Fruit fly (Drosophila melanogaster) whole organism, prepupa: ENCODE results near the gene Eip75B.

Source experiments
- Blimp-1 ChIP-seq: fragments of 200-800 bp; sonication (Bioruptor generic); optimal IDR thresholded peaks from 3 replicates; lab custom pipeline; 2017; ENCODE audit warnings: missing biosample characterization, missing genetic modification characterization, mild to moderate bottlenecking, moderate library complexity, missing genetic modification reagents
- CG10669 ChIP-seq: fragments of 200-800 bp; sonication (Bioruptor generic); optimal IDR thresholded peaks from 3 replicates; lab custom pipeline; 2018; ENCODE audit warnings: missing biosample characterization, mild to moderate bottlenecking, missing genetic modification characterization, moderate library complexity
- CG11294 ChIP-seq: fragments of 200-800 bp; sonication (Bioruptor generic); IDR thresholded peaks from 2 replicates; pipeline ENCODE4 v1.3.6; 2022; ENCODE audit warnings: missing biosample characterization, missing genetic modification characterization
- CG11762 ChIP-seq: fragments of 200-800 bp; sonication (Bioruptor generic); optimal IDR thresholded peaks from 3 replicates; lab custom pipeline; 2016; ENCODE audit warnings: missing biosample characterization, missing genetic modification characterization; ENCODE audit not compliant: insufficient read depth
- CG11902 ChIP-seq: fragments of 200-800 bp; sonication (Bioruptor generic); optimal IDR thresholded peaks from 3 replicates; lab custom pipeline; 2016; ENCODE audit warnings: missing biosample characterization, missing genetic modification characterization
- CG15336 ChIP-seq: fragments of 200-800 bp; sonication (Bioruptor generic); IDR thresholded peaks from 2 replicates; pipeline ENCODE4 v1.3.6; 2022; ENCODE audit warnings: missing biosample characterization, missing genetic modification characterization
- CG1621 ChIP-seq: fragments of 200-800 bp; sonication (Bioruptor generic); optimal IDR thresholded peaks from 3 replicates; lab custom pipeline; 2018; ENCODE audit warnings: missing biosample characterization, mild to moderate bottlenecking, missing genetic modification characterization
- CG16779 ChIP-seq: fragments of 200-800 bp; sonication (Bioruptor generic); optimal IDR thresholded peaks from 3 replicates; lab custom pipeline; 2017; ENCODE audit warnings: missing biosample characterization, mild to moderate bottlenecking, missing genetic modification characterization
- CG32006 ChIP-seq: fragments of 200-800 bp; sonication (Bioruptor generic); optimal IDR thresholded peaks from 3 replicates; lab custom pipeline; 2017; ENCODE audit warnings: missing biosample characterization, mild to moderate bottlenecking, missing genetic modification characterization
- CG34406 ChIP-seq: fragments of 200-800 bp; sonication (Bioruptor generic); optimal IDR thresholded peaks from 3 replicates; lab custom pipeline; 2016; ENCODE audit warnings: missing biosample characterization, missing genetic modification characterization
- CG3919 ChIP-seq: fragments of 200-800 bp; sonication (Bioruptor generic); optimal IDR thresholded peaks from 3 replicates; lab custom pipeline; 2016; ENCODE audit warnings: missing biosample characterization, missing genetic modification characterization
- CG4318 ChIP-seq: fragments of 200-800 bp; sonication (Bioruptor generic); optimal IDR thresholded peaks from 3 replicates; lab custom pipeline; 2017; ENCODE audit warnings: missing biosample characterization, mild to moderate bottlenecking, missing genetic modification characterization
- CG6163 ChIP-seq: fragments of 200-800 bp; sonication (Bioruptor generic); IDR thresholded peaks from 3 replicates; pipeline ENCODE4 v1.3.6; 2022; ENCODE audit warnings: missing biosample characterization, missing genetic modification characterization
- CG6276 ChIP-seq: fragments of 200-800 bp; sonication (Bioruptor generic); optimal IDR thresholded peaks from 2 replicates; lab custom pipeline; 2017; ENCODE audit warnings: missing biosample characterization, mild to moderate bottlenecking, missing genetic modification characterization
- CG6808 ChIP-seq: fragments of 200-800 bp; sonication (Bioruptor generic); optimal IDR thresholded peaks from 3 replicates; lab custom pipeline; 2017; ENCODE audit warnings: missing biosample characterization, missing genetic modification characterization, mild to moderate bottlenecking, moderate library complexity, missing genetic modification reagents
- CG7368 ChIP-seq: fragments of 200-800 bp; sonication (Bioruptor generic); optimal IDR thresholded peaks from 3 replicates; lab custom pipeline; 2016; ENCODE audit warnings: missing biosample characterization, missing genetic modification characterization
- CG8119 ChIP-seq: fragments of 200-800 bp; sonication (Bioruptor generic); IDR thresholded peaks from 3 replicates; pipeline ENCODE4 v1.3.6; 2022; ENCODE audit warnings: missing biosample characterization, missing genetic modification characterization
- CG8632 ChIP-seq: fragments of 200-800 bp; sonication (Bioruptor generic); optimal IDR thresholded peaks from 3 replicates; lab custom pipeline; 2016; ENCODE audit warnings: missing biosample characterization, missing genetic modification characterization
- CG9139 ChIP-seq: fragments of 200-800 bp; sonication (Bioruptor generic); optimal IDR thresholded peaks from 3 replicates; lab custom pipeline; 2017; ENCODE audit warnings: missing biosample characterization, mild to moderate bottlenecking, missing genetic modification characterization
- Eip75B ChIP-seq: fragments of 200-800 bp; sonication (Bioruptor generic); optimal IDR thresholded peaks from 3 replicates; lab custom pipeline; 2016; ENCODE audit warnings: missing biosample characterization, missing genetic modification characterization
- Eip78C ChIP-seq: fragments of 200-800 bp; sonication (Bioruptor generic); peaks from one replicate; lab custom pipeline; 2016; ENCODE audit warnings: missing biosample characterization, missing genetic modification characterization
- Eip93F ChIP-seq: fragments of 200-800 bp; sonication (Bioruptor generic); optimal IDR thresholded peaks from 2 replicates; lab custom pipeline; 2016; ENCODE audit warnings: missing biosample characterization, mild to moderate bottlenecking, missing genetic modification characterization
- Ets96B ChIP-seq: fragments of 200-800 bp; optimal IDR thresholded peaks from 2 replicates; lab custom pipeline; 2019; ENCODE audit warnings: missing biosample characterization, mild to moderate bottlenecking, missing genetic modification characterization, moderate library complexity
- Gug ChIP-seq: fragments of 200-800 bp; sonication (Bioruptor generic); IDR thresholded peaks from 2 replicates; pipeline ENCODE4 v1.3.6; 2022; ENCODE audit warnings: missing biosample characterization, missing genetic modification characterization
- Hr38 ChIP-seq: sonication (Bioruptor generic); optimal IDR thresholded peaks from 2 replicates; lab custom pipeline; 2016; ENCODE audit warnings: missing biosample characterization, missing genetic modification characterization
- Hr39 ChIP-seq: fragments of 200-800 bp; sonication (Bioruptor generic); optimal IDR thresholded peaks from 2 replicates; lab custom pipeline; 2016; ENCODE audit warnings: missing biosample characterization, missing genetic modification characterization
- Hr4 ChIP-seq: fragments of 200-800 bp; sonication (Bioruptor generic); optimal IDR thresholded peaks from 3 replicates; lab custom pipeline; 2016; ENCODE audit warnings: missing biosample characterization, missing genetic modification characterization
- Lpt ChIP-seq: fragments of 200-800 bp; sonication (Bioruptor generic); optimal IDR thresholded peaks from 3 replicates; lab custom pipeline; 2016; ENCODE audit warnings: missing biosample characterization, missing genetic modification characterization
- Met ChIP-seq: fragments of 200-800 bp; sonication (Bioruptor generic); optimal IDR thresholded peaks from 3 replicates; lab custom pipeline; 2016; ENCODE audit warnings: missing biosample characterization, missing genetic modification characterization
- OdsH ChIP-seq: fragments of 200-800 bp; sonication (Bioruptor generic); optimal IDR thresholded peaks from 3 replicates; lab custom pipeline; 2016; ENCODE audit warnings: missing biosample characterization, missing genetic modification characterization
- Smox ChIP-seq: fragments of 200-800 bp; sonication (Bioruptor generic); optimal IDR thresholded peaks from 3 replicates; lab custom pipeline; 2016; ENCODE audit warnings: missing biosample characterization, missing genetic modification characterization
- Sox102F ChIP-seq: fragments of 200-800 bp; sonication (Bioruptor generic); optimal IDR thresholded peaks from 2 replicates; lab custom pipeline; 2016; ENCODE audit warnings: missing biosample characterization, mild to moderate bottlenecking, missing genetic modification characterization
- Sox14 ChIP-seq: fragments of 200-800 bp; sonication (Bioruptor generic); optimal IDR thresholded peaks from 3 replicates; lab custom pipeline; 2016; ENCODE audit warnings: missing biosample characterization, missing genetic modification characterization
- achi ChIP-seq: fragments of 200-800 bp; sonication (Bioruptor generic); optimal IDR thresholded peaks from 3 replicates; lab custom pipeline; 2016; ENCODE audit warnings: missing biosample characterization, missing genetic modification characterization
- acj6 ChIP-seq: fragments of 200-800 bp; sonication (Bioruptor generic); optimal IDR thresholded peaks from 3 replicates; lab custom pipeline; 2016; ENCODE audit warnings: missing biosample characterization, missing genetic modification characterization
- dac ChIP-seq: fragments of 200-800 bp; sonication (Bioruptor generic); optimal IDR thresholded peaks from 2 replicates; lab custom pipeline; 2017; ENCODE audit warnings: missing biosample characterization, mild to moderate bottlenecking, missing genetic modification characterization
- dsx ChIP-seq: fragments of 200-800 bp; optimal IDR thresholded peaks from 3 replicates; lab custom pipeline; 2019; ENCODE audit warnings: missing biosample characterization, mild to moderate bottlenecking, missing genetic modification characterization, moderate library complexity; ENCODE audit not compliant: poor library complexity, severe bottlenecking
- fkh ChIP-seq: fragments of 200-800 bp; sonication (Bioruptor generic); optimal IDR thresholded peaks from 3 replicates; lab custom pipeline; 2017; ENCODE audit warnings: missing biosample characterization, mild to moderate bottlenecking, missing genetic modification characterization, moderate library complexity
- net ChIP-seq: fragments of 200-800 bp; sonication (Bioruptor generic); optimal IDR thresholded peaks from 3 replicates; lab custom pipeline; 2016; ENCODE audit warnings: missing biosample characterization, missing genetic modification characterization
- pdm3 ChIP-seq: fragments of 200-800 bp; sonication (Bioruptor generic); optimal IDR thresholded peaks from 3 replicates; lab custom pipeline; 2016; ENCODE audit warnings: missing biosample characterization, missing genetic modification characterization
- salr ChIP-seq, 2 experiments: fragments of 200-800 bp; sonication (Bioruptor generic); optimal IDR thresholded peaks; 3 replicates each; lab custom pipeline; 2016 to 2018; ENCODE audit warnings: missing biosample characterization in 2 of 2, missing genetic modification characterization in 2 of 2, mild to moderate bottlenecking in 1 of 2
- spab ChIP-seq: fragments of 200-800 bp; sonication (Bioruptor generic); optimal IDR thresholded peaks from 2 replicates; lab custom pipeline; 2017; ENCODE audit warnings: missing biosample characterization, mild to moderate bottlenecking, missing genetic modification characterization, missing genetic modification reagents
- ss ChIP-seq, 2 experiments: fragments of 200-800 bp; sonication (Bioruptor generic); optimal IDR thresholded peaks; 2 replicates in 1 of 2; 3 replicates in 1 of 2; lab custom pipeline; 2017 to 2018; ENCODE audit warnings: mild to moderate bottlenecking in 2 of 2, missing biosample characterization in 2 of 2, missing genetic modification characterization in 2 of 2, moderate library complexity in 1 of 2
- svp ChIP-seq: fragments of 200-800 bp; sonication (Bioruptor generic); peaks from one replicate; lab custom pipeline; 2016; ENCODE audit warnings: missing biosample characterization, missing genetic modification characterization
- vri ChIP-seq: fragments of 200-800 bp; sonication (Bioruptor generic); optimal IDR thresholded peaks from 3 replicates; lab custom pipeline; 2016; ENCODE audit warnings: missing biosample characterization, mild to moderate bottlenecking, missing genetic modification characterization

The Eip75B gene

dm6 chr3L:17991897-17992553 lies 72.5 kb downstream of the Eip75B start (continued):
- TF ChIP-seq Gug (GFP tag; lab: Robert Waterston, UW) (no peak), CG6276 (GFP tag; lab: Kevin White, UChicago) (no peak), spab (GFP tag; lab: Kevin White, UChicago) (peak; percentile 85), svp (GFP tag; lab: Kevin White, UChicago) (peak; percentile 64), achi (GFP tag; lab: Kevin White, UChicago) (peak; percentile 51), CG6163 (no peak), acj6 (GFP tag; lab: Kevin White, UChicago) (peak; percentile 65), CG9139 (GFP tag; lab: Kevin White, UChicago) (peak; percentile 63), CG15336 (GFP tag; lab: Robert Waterston, UW) (no peak), CG32006 (no peak), Eip75B (GFP tag; lab: Kevin White, UChicago) (peak; percentile 51), CG11902 (GFP tag; lab: Kevin White, UChicago) (no peak), Sox102F (GFP tag; lab: Kevin White, UChicago) (peak; percentile 25), Blimp-1 (GFP tag; lab: Kevin White, UChicago) (no peak), Lpt (no peak), CG34406 (peak; percentile 44), dsx (GFP tag; lab: Kevin White, UChicago) (peak; percentile 84), CG4318 (GFP tag; lab: Kevin White, UChicago) (no peak), CG10669 (GFP tag; lab: Kevin White, UChicago) (peak; percentile 91), CG7368 (GFP tag; lab: Kevin White, UChicago) (peak; percentile 20), CG11294 (GFP tag; lab: Robert Waterston, UW) (no peak), CG11762 (GFP tag; lab: Kevin White, UChicago) (peak; percentile 8)

dm6 chr3L:17991014-17991413 lies 73.5 kb downstream of the Eip75B start:
- TF ChIP-seq CG6163: 0 out of 3 replicates have a peak, but pooled peaks have one; percentile 11
- TF ChIP-seq CG1621 (tag; lab: Kevin White, UChicago): no peak

DNA sequence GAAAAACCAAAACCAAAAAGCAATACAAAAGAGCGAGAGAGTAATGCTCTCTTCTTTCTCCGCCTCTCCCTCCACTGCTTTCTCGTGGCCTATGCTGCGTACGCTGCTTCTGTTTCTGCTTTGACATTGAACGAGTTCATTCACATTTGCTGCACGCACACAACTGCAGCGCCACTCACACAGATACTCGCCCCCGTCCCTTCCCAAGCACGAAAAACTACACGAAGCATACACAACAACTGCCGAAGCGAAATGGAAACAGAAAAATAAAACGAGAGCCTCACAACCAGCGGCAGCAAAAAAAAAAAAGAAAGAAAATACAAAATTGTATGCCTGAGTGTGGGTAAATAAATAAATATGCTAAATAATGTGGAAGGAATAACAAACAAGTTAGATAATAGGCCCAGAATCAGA lies 74.5 kb downstream of the Eip75B start:
- TF ChIP-seq Blimp-1 (GFP tag; lab: Kevin White, UChicago) (peak; percentile 61), Hr38 (GFP tag; lab: Kevin White, UChicago) (no peak), Eip93F (GFP tag; lab: Kevin White, UChicago) (no peak), net (GFP tag; lab: Kevin White, UChicago) (no peak), CG11762 (GFP tag; lab: Kevin White, UChicago) (no peak), CG11294 (GFP tag; lab: Robert Waterston, UW) (no peak), Sox14 (peak; percentile 29), CG16779 (tag; lab: Kevin White, UChicago) (peak; percentile 28), CG3919 (GFP tag; lab: Kevin White, UChicago) (no peak), Ets96B (tag; lab: Kevin White, UChicago) (peak; percentile 13), ss (GFP tag; optimal IDR thresholded peaks at IDR 0.05; lab: Kevin White, UChicago) (peak; percentile 78 to 80), CG10669 (GFP tag; lab: Kevin White, UChicago) (peak; percentile 27), CG8119 (GFP tag; lab: Robert Waterston, UW) (no peak; the same call in 2 of the 3 replicates), vri (GFP tag; lab: Kevin White, UChicago) (peak; percentile 74), achi (GFP tag; lab: Kevin White, UChicago) (no peak), pdm3 (no peak), CG4318 (GFP tag; lab: Kevin White, UChicago) (no peak), Eip78C (peak; percentile 39), Smox (no peak), Hr4 (no peak), CG1621 (tag; lab: Kevin White, UChicago) (peak; percentile 22), dsx (GFP tag; lab: Kevin White, UChicago) (peak; percentile 62), salr (GFP tag; optimal IDR thresholded peaks at IDR 0.05; lab: Kevin White, UChicago) (no peak), Eip75B (GFP tag; lab: Kevin White, UChicago) (peak; percentile 40), Hr39 (GFP tag; lab: Kevin White, UChicago) (no peak), Met (GFP tag; lab: Kevin White, UChicago) (peak; percentile 17), OdsH (GFP tag; lab: Kevin White, UChicago) (no peak), CG6163 (peak; percentile 75), dac (GFP tag; lab: Kevin White, UChicago) (no peak), spab (GFP tag; lab: Kevin White, UChicago) (peak; percentile 31), fkh (GFP tag; lab: Kevin White, UChicago) (peak; percentile 45), CG8632 (GFP tag; lab: Kevin White, UChicago) (no peak), CG6808 (GFP tag; lab: Kevin White, UChicago) (peak; percentile 69), CG9139 (GFP tag; lab: Kevin White, UChicago) (peak; percentile 28)
